Worm (Caenorhabditis elegans) whole organism, mixed stage, embryonic: ENCODE measurements around the gene K08B4.7.

ENCODE experiments used
- ces-1 ChIP-seq: fragments of 150-350 bp; optimal IDR thresholded peaks from 2 replicates; lab custom pipeline; 2014; ENCODE audit warnings: missing biosample characterization, missing genetic modification reagents, missing genetic modification characterization
- cnd-1 ChIP-seq: fragments of 200-800 bp; sonication (Bioruptor generic); optimal IDR thresholded peaks from 2 replicates; lab custom pipeline; 2018; ENCODE audit warnings: mild to moderate bottlenecking, missing genetic modification characterization, missing compliant biosample characterization
- elt-3 ChIP-seq: fragments of 150-350 bp; optimal IDR thresholded peaks from 2 replicates; lab custom pipeline; 2014; ENCODE audit warnings: missing biosample characterization, missing genetic modification characterization
- mab-5 ChIP-seq: fragments of 150-350 bp; optimal IDR thresholded peaks from 2 replicates; lab custom pipeline; 2014; ENCODE audit warnings: missing biosample characterization, missing genetic modification characterization
- nhr-12 ChIP-seq: fragments of 150-350 bp; optimal IDR thresholded peaks from 2 replicates; lab custom pipeline; 2014; ENCODE audit warnings: missing biosample characterization, missing genetic modification characterization
- nhr-237 ChIP-seq: fragments of 150-350 bp; optimal IDR thresholded peaks from 2 replicates; lab custom pipeline; 2014; ENCODE audit warnings: missing biosample characterization, missing genetic modification characterization
- nhr-28 ChIP-seq: fragments of 150-350 bp; optimal IDR thresholded peaks from 2 replicates; lab custom pipeline; 2014; ENCODE audit warnings: missing biosample characterization, missing genetic modification characterization
- pha-4 ChIP-seq: fragments of 150-350 bp; optimal IDR thresholded peaks from 2 replicates; lab custom pipeline; 2018; ENCODE audit warnings: missing biosample characterization, missing genetic modification reagents, missing genetic modification characterization
- unc-39 ChIP-seq: fragments of 150-350 bp; optimal IDR thresholded peaks from 2 replicates; lab custom pipeline; 2014; ENCODE audit warnings: missing biosample characterization, missing genetic modification characterization
- ztf-11 ChIP-seq: fragments of 150-350 bp; optimal IDR thresholded peaks from 2 replicates; lab custom pipeline; 2014; ENCODE audit warnings: missing biosample characterization, missing genetic modification characterization

ce11 chrIV:6112291-6112690 lies 20.1 kb upstream of the K08B4.7 start, which contains the start of gene M03D4.3:
- TF ChIP-seq unc-39 (tag; lab: Kevin White, UChicago), result no peak
- TF ChIP-seq elt-3 (tag; lab: Kevin White, UChicago), result no peak
- no peak for TF ChIP-seq nhr-237
- no peak for TF ChIP-seq cnd-1
- no peak for TF ChIP-seq pha-4 (tag; lab: Kevin White, UChicago)
- no peak for TF ChIP-seq mab-5
- no peak for TF ChIP-seq nhr-28 (tag; lab: Kevin White, UChicago)
- TF ChIP-seq ztf-11 (tag; lab: Kevin White, UChicago), result no peak
- TF ChIP-seq ces-1, result no peak
- TF ChIP-seq nhr-12 (tag; lab: Kevin White, UChicago), result no peak
